Worm (Caenorhabditis elegans) whole organism, L4 larva: Measurements from ENCODE around the gene R01E6.2.

Source experiments
- F49E8.2 ChIP-seq: sonication (generic microtip); optimal IDR thresholded peaks from 2 replicates; lab custom pipeline; 2016; ENCODE audit warnings: missing compliant biosample characterization, mild to moderate bottlenecking, missing genetic modification characterization, borderline replicate concordance
- ama-1 ChIP-seq: fragments of 150-350 bp; optimal IDR thresholded peaks from 2 replicates; lab custom pipeline; 2014; ENCODE audit warnings: inconsistent platforms, mixed read lengths
- daf-12 ChIP-seq: fragments of 150-350 bp; optimal IDR thresholded peaks from 2 replicates; lab custom pipeline; 2014; ENCODE audit warnings: missing biosample characterization, missing genetic modification reagents, missing genetic modification characterization
- dve-1 ChIP-seq: sonication (generic microtip); optimal IDR thresholded peaks from 2 replicates; lab custom pipeline; 2017; ENCODE audit warnings: antibody characterized with exemption, mild to moderate bottlenecking, missing genetic modification characterization, missing compliant biosample characterization; ENCODE audit not compliant: insufficient read depth
- fkh-10 ChIP-seq: fragments of 150-350 bp; optimal IDR thresholded peaks from 2 replicates; lab custom pipeline; 2014; ENCODE audit warnings: missing biosample characterization, missing genetic modification reagents, missing genetic modification characterization
- lin-15B ChIP-seq: fragments of 150-350 bp; sonication (generic microtip); optimal IDR thresholded peaks from 3 replicates; lab custom pipeline; 2014; ENCODE audit warnings: missing biosample characterization, missing genetic modification characterization
- lin-39 ChIP-seq: fragments of 150-350 bp; optimal IDR thresholded peaks from 2 replicates; lab custom pipeline; 2014; ENCODE audit warnings: missing biosample characterization, missing genetic modification reagents, missing genetic modification characterization
- lsy-2 ChIP-seq, 2 experiments: fragments of 150-350 bp in 1 of 2; sonication (generic microtip) in 1 of 2; optimal IDR thresholded peaks; 2 replicates each; lab custom pipeline; 2014 to 2017; ENCODE audit warnings: missing biosample characterization in 2 of 2, missing genetic modification characterization in 2 of 2
- nhr-111 ChIP-seq: fragments of 200-800 bp; sonication (Bioruptor generic); optimal IDR thresholded peaks from 2 replicates; lab custom pipeline; 2018; ENCODE audit warnings: mild to moderate bottlenecking, missing genetic modification characterization, missing compliant biosample characterization
- pqm-1 ChIP-seq: sonication (generic microtip); optimal IDR thresholded peaks from 2 replicates; lab custom pipeline; 2017; ENCODE audit warnings: missing biosample characterization, missing genetic modification characterization
- snpc-4 ChIP-seq: fragments of 150-350 bp; optimal IDR thresholded peaks from 2 replicates; lab custom pipeline; 2014; ENCODE audit warnings: missing biosample characterization, missing genetic modification characterization
- tag-97 ChIP-seq: fragments of 200-800 bp; sonication (Bioruptor generic); IDR thresholded peaks from 2 replicates; pipeline ENCODE4 v1.3.6; 2022; ENCODE audit warnings: missing genetic modification characterization, missing compliant biosample characterization
- unc-62 ChIP-seq, 3 experiments: fragments of 150-350 bp in 1 of 3; sonication (generic microtip); optimal IDR thresholded peaks in 2 of 3; peaks in 1 of 3; 1 replicate in 1 of 3; 2 replicates in 2 of 3; lab custom pipeline; 2014 to 2017; ENCODE audit warnings: missing biosample characterization in 3 of 3, missing genetic modification characterization in 3 of 3, missing genetic modification reagents in 3 of 3, missing genotype in 1 of 3
- vab-7 ChIP-seq: fragments of 200-800 bp; sonication (Bioruptor generic); IDR thresholded peaks from 2 replicates; pipeline ENCODE4 v1.3.6; 2022; ENCODE audit warnings: missing genetic modification reagents, missing genetic modification characterization, missing compliant biosample characterization

DNA sequence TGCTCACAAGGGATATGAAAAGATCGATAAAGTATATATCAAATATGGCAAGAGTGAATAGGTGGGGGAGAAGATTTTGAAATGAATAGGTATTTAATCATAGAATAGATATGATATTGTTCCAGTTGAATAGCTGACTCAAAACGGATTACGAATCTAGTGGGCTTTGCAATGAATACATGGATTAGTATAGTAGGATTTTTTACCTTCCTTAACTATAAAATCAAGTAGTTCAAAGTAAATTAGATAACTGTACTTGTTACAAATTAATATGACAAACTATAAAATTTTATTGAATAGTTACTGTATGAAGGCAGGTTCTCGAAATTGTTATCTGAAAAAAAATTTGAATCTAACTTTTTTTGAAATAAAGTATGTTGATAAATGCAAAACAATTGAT is 15.4 kb downstream of the R01E6.2 start, which contains the start of gene odr-1:
- TF ChIP-seq lin-39 (tag; lab: Kevin White, UChicago) (no peak), F49E8.2 (tag; lab: Kevin White, UChicago) (no peak), fkh-10 (no peak), pqm-1 (tag; lab: Kevin White, UChicago) (no peak), lin-15B (tag; lab: Kevin White, UChicago) (no peak), tag-97 (GFP tag; lab: Robert Waterston, UW) (no peak), lsy-2 (tag; optimal IDR thresholded peaks at IDR 0.05; lab: Kevin White, UChicago) (no peak), nhr-111 (no peak), snpc-4 (no peak), dve-1 (tag; lab: Kevin White, UChicago) (no peak), daf-12 (tag; lab: Kevin White, UChicago) (no peak), ama-1 (lab: Kevin White, UChicago) (no peak), unc-62 (GFP tag; optimal IDR thresholded peaks at IDR 0.05 in 1 of 2; lab: Kevin White, UChicago) (no peak), unc-62 (tag; optimal IDR thresholded peaks at IDR 0.05; lab: Kevin White, UChicago) (no peak), vab-7 (GFP tag; lab: Robert Waterston, UW) (no peak)
